Fruit fly (Drosophila melanogaster): ENCODE results near the gene CG34382.

The CG34382 gene

dm6 chr3L:9854583-9855519 lies 23.9 kb upstream of the CG34382 start, which contains the start of gene RasGAP1 (continued):
- TF ChIP-seq insv (GFP tag; optimal IDR thresholded peaks at IDR 0.05): no peak
- no peak for TF ChIP-seq CG11695 (GFP tag; IDR thresholded peaks at IDR 0.05)
- TF ChIP-seq CG12219 (GFP tag; optimal IDR thresholded peaks at IDR 0.05): peak; percentile 18
- no peak for TF ChIP-seq Bteb2 (GFP tag; optimal IDR thresholded peaks at IDR 0.05)
- TF ChIP-seq Sox102F (GFP tag; optimal IDR thresholded peaks at IDR 0.05): no peak
- no peak for TF ChIP-seq ftz-f1 (GFP tag; optimal IDR thresholded peaks at IDR 0.05)
- TF ChIP-seq Elba2 (GFP tag; optimal IDR thresholded peaks at IDR 0.05): no peak
- no peak for TF ChIP-seq onecut (GFP tag; IDR thresholded peaks at IDR 0.05)
- no peak for TF ChIP-seq salm (tag; optimal IDR thresholded peaks at IDR 0.05)
- no peak for TF ChIP-seq ttk (GFP tag; IDR thresholded peaks at IDR 0.05)
- peak; percentile 24 for TF ChIP-seq sqz (GFP tag; optimal IDR thresholded peaks at IDR 0.05)
- TF ChIP-seq gsb (GFP tag; IDR thresholded peaks at IDR 0.05): no peak
- TF ChIP-seq nerfin-2 (GFP tag; IDR thresholded peaks at IDR 0.05; ENCODE audit: partially characterized antibody): no peak
- peak; percentile 60 for TF ChIP-seq CG11504 (tag; optimal IDR thresholded peaks at IDR 0.05)
- no peak for TF ChIP-seq pan (optimal IDR thresholded peaks at IDR 0.05)
- TF ChIP-seq pan (GFP tag; optimal IDR thresholded peaks at IDR 0.05 in 1 of 2, IDR thresholded peaks at IDR 0.05 in 1 of 2): no peak
- TF ChIP-seq Chrac-16 (GFP tag; optimal IDR thresholded peaks at IDR 0.05): no peak
- no peak for TF ChIP-seq Kr (GFP tag; optimal IDR thresholded peaks at IDR 0.05)
- no peak for TF ChIP-seq CG1233 (GFP tag; optimal IDR thresholded peaks at IDR 0.05)
- 0 out of 2 replicates have a peak, but pooled peaks have one; percentile 6 for TF ChIP-seq CG32772 (GFP tag; IDR thresholded peaks at IDR 0.05)
- TF ChIP-seq CG13894 (tag; optimal IDR thresholded peaks at IDR 0.05): peak; percentile 11
- TF ChIP-seq btn (GFP tag; optimal IDR thresholded peaks at IDR 0.05): no peak
- TF ChIP-seq CG17568 (GFP tag; optimal IDR thresholded peaks at IDR 0.05): no peak
- 0 out of 3 replicates have a peak, but pooled peaks have one; percentile 16 for TF ChIP-seq sr (GFP tag; IDR thresholded peaks at IDR 0.05)
- no peak for TF ChIP-seq CG16863 (GFP tag; optimal IDR thresholded peaks at IDR 0.05)
- peak; percentile 47 for TF ChIP-seq CG1603 (tag; optimal IDR thresholded peaks at IDR 0.05)
- TF ChIP-seq dm (GFP tag; optimal IDR thresholded peaks at IDR 0.05): peak; percentile 37
- TF ChIP-seq ewg (GFP tag; optimal IDR thresholded peaks at IDR 0.05): peak; percentile 50
- TF ChIP-seq Oaz (GFP tag; IDR thresholded peaks at IDR 0.05): no peak
- TF ChIP-seq cato (GFP tag; optimal IDR thresholded peaks at IDR 0.05; ENCODE audit: borderline replicate concordance): no peak
- TF ChIP-seq Aef1 (GFP tag; IDR thresholded peaks at IDR 0.05): peak; percentile 77
- no peak for TF ChIP-seq fu2 (GFP tag; optimal IDR thresholded peaks at IDR 0.05)
- no peak for TF ChIP-seq zen (tag; optimal IDR thresholded peaks at IDR 0.05)
- TF ChIP-seq Atf3 (GFP tag; optimal IDR thresholded peaks at IDR 0.05): no peak
- no peak for TF ChIP-seq Poxn (GFP tag; IDR thresholded peaks at IDR 0.05)
- no peak for TF ChIP-seq en (GFP tag; optimal IDR thresholded peaks at IDR 0.05)
- peak; percentile 72 for TF ChIP-seq CG34422 (GFP tag; IDR thresholded peaks at IDR 0.05)
- no peak for TF ChIP-seq CG1024 (GFP tag; IDR thresholded peaks at IDR 0.05)
- TF ChIP-seq NK7.1 (GFP tag; optimal IDR thresholded peaks at IDR 0.05): no peak
- TF ChIP-seq Vsx1 (GFP tag; optimal IDR thresholded peaks at IDR 0.05): no peak
- no peak for TF ChIP-seq bcd (GFP tag; optimal IDR thresholded peaks at IDR 0.05)
- TF ChIP-seq Dref (GFP tag; IDR thresholded peaks at IDR 0.05): peak; percentile 56
- no peak for TF ChIP-seq CG10654 (GFP tag; optimal IDR thresholded peaks at IDR 0.05)
- TF ChIP-seq chinmo (GFP tag; IDR thresholded peaks at IDR 0.05; ENCODE audit: partially characterized antibody): peak; percentile 94; the same call in 2 of the 4 replicates
- no peak for TF ChIP-seq gsb-n (tag; optimal IDR thresholded peaks at IDR 0.05)
- TF ChIP-seq shn (GFP tag; optimal IDR thresholded peaks at IDR 0.05): peak; percentile 11
- no peak for TF ChIP-seq CG33557 (GFP tag; optimal IDR thresholded peaks at IDR 0.05)
- TF ChIP-seq CG4707 (GFP tag; optimal IDR thresholded peaks at IDR 0.05): no peak
- no peak for TF ChIP-seq CG8924 (tag; optimal IDR thresholded peaks at IDR 0.05)
- no peak for TF ChIP-seq ems (GFP tag; optimal IDR thresholded peaks at IDR 0.05)
